Worm (Caenorhabditis elegans): ENCODE data around the gene clec-51.

clec-51 gene

DNA sequence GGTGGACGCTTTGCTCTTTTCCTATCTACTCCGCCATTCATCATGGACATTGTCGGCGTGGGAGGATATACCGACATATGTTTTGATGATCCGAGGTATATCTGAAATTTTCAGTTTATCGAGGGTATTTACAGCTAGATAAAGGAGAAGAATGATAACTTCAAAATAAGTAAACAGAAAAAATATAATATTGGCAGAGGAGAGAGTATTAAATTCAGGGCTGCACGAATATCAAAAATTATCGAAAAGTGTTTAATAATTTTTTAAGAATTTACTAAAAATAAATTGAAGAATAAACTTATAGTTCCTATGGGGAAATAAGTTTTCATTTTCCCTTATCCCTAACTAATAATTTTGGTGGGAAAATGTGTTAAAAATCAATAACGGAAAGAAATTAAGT is 35.3 kb upstream of the clec-51 start, which contains the start of gene wsp-1:
wsp-1 (minus strand) TSS at position 101 of the 400 bp plus-strand sequence.
- TF ChIP-seq nhr-25 (tag; optimal IDR thresholded peaks at IDR 0.05) (no peak), jun-1 (tag; optimal IDR thresholded peaks at IDR 0.05) (no peak), R02D3.7 (tag; optimal IDR thresholded peaks at IDR 0.05) (no peak), ztf-11 (tag; optimal IDR thresholded peaks at IDR 0.05) (no peak), lin-15B (tag; optimal IDR thresholded peaks at IDR 0.05) (no peak), nhr-12 (tag; optimal IDR thresholded peaks at IDR 0.05) (no peak), nhr-77 (tag; optimal IDR thresholded peaks at IDR 0.05) (no peak), ama-1 (optimal IDR thresholded peaks at IDR 0.05) (no peak), unc-39 (tag; optimal IDR thresholded peaks at IDR 0.05) (no peak), ztf-4 (tag; optimal IDR thresholded peaks at IDR 0.05) (no peak), skn-1 (tag; optimal IDR thresholded peaks at IDR 0.05) (no peak), ceh-16 (tag; optimal IDR thresholded peaks at IDR 0.05) (no peak)

DNA sequence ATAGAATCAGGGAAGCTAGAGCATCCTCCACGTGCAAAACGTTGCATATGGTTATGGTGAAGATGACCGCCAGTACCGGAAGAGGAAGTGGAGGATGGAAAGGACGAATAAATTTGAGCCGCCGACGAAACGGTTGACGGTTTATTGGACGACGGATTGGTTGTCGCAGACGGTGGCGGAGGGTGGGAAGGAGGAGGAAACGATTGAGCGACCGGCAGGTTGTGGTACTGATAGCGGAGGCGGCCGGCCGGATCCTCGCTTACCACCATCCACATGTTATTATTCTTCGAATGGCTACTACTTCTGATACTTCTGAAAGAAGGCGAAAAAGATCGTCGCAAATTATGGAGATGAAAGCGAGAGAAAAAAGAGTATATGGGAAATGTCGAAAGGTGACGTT is 29.3 kb upstream of the clec-51 start:
- no peak for TF ChIP-seq hmg-11 (tag; optimal IDR thresholded peaks at IDR 0.05)
- no peak for TF ChIP-seq egl-27 (tag; optimal IDR thresholded peaks at IDR 0.05)
- no peak for TF ChIP-seq nfya-1 (tag; optimal IDR thresholded peaks at IDR 0.05; ENCODE audit: insufficient read depth)
- no peak for TF ChIP-seq nhr-23 (tag; optimal IDR thresholded peaks at IDR 0.05)
- no peak for TF ChIP-seq skn-1 (tag; optimal IDR thresholded peaks at IDR 0.05)
- TF ChIP-seq nhr-67 (tag; optimal IDR thresholded peaks at IDR 0.05): no peak
- TF ChIP-seq lsy-12 (tag; optimal IDR thresholded peaks at IDR 0.05): no peak
- TF ChIP-seq unc-39 (tag; optimal IDR thresholded peaks at IDR 0.05): no peak
- no peak for TF ChIP-seq eor-1 (tag; optimal IDR thresholded peaks at IDR 0.05)
- no peak for TF ChIP-seq nhr-237 (tag; optimal IDR thresholded peaks at IDR 0.05)
- no peak for TF ChIP-seq nhr-76 (tag; optimal IDR thresholded peaks at IDR 0.05)
- TF ChIP-seq ceh-28 (tag; optimal IDR thresholded peaks at IDR 0.05): no peak
- no peak for TF ChIP-seq elt-3 (tag; optimal IDR thresholded peaks at IDR 0.05)
- TF ChIP-seq nhr-43 (tag; optimal IDR thresholded peaks at IDR 0.05; ENCODE audit: poor library complexity, severe bottlenecking): no peak

DNA sequence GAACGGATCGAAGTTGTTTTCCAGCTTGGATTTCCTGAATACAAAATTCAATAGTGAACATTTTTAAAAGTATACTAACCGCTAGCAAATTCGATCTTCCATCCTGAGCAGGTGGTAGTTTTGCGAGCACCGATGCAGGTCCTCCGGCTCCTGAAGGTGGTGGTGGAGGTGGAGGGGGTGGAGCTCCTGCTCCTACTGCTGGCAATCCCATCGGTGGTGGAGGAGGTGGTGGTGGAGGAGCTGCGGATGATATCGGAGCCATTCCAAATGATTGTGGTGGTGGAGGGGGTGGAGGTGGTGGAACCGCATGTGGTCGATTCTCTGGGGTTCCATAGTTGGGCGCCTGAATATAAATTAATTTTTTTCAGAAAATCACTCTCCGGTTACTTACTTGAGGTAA is 26.1 kb upstream of the clec-51 start:
- no peak for TF ChIP-seq snpc-4 (tag; optimal IDR thresholded peaks at IDR 0.05)
- TF ChIP-seq ZK546.5 (tag; optimal IDR thresholded peaks at IDR 0.05): no peak
- no peak for TF ChIP-seq ztf-4 (tag; optimal IDR thresholded peaks at IDR 0.05)
- no peak for TF ChIP-seq nhr-11 (tag; optimal IDR thresholded peaks at IDR 0.05)
- no peak for TF ChIP-seq ceh-16 (tag; optimal IDR thresholded peaks at IDR 0.05)
- TF ChIP-seq nhr-77 (tag; optimal IDR thresholded peaks at IDR 0.05): no peak
- TF ChIP-seq lin-39 (tag; optimal IDR thresholded peaks at IDR 0.05): no peak
- no peak for TF ChIP-seq lsy-12 (tag; optimal IDR thresholded peaks at IDR 0.05)
- no peak for TF ChIP-seq ama-1 (optimal IDR thresholded peaks at IDR 0.05)
- no peak for TF ChIP-seq pqm-1 (tag; optimal IDR thresholded peaks at IDR 0.05)
- no peak for TF ChIP-seq mdl-1 (tag; optimal IDR thresholded peaks at IDR 0.05)
- TF ChIP-seq fkh-2 (tag; optimal IDR thresholded peaks at IDR 0.05): no peak
- TF ChIP-seq nhr-12 (tag; optimal IDR thresholded peaks at IDR 0.05): no peak
- no peak for TF ChIP-seq R02D3.7 (tag; optimal IDR thresholded peaks at IDR 0.05)
- TF ChIP-seq aly-2 (tag; optimal IDR thresholded peaks at IDR 0.05): no peak
- no peak for TF ChIP-seq elt-1 (tag; optimal IDR thresholded peaks at IDR 0.05)
- no peak for TF ChIP-seq nhr-23 (tag; optimal IDR thresholded peaks at IDR 0.05)
- no peak for TF ChIP-seq ceh-28 (tag; optimal IDR thresholded peaks at IDR 0.05)
- TF ChIP-seq nfya-1 (tag; optimal IDR thresholded peaks at IDR 0.05; ENCODE audit: insufficient read depth): no peak

DNA sequence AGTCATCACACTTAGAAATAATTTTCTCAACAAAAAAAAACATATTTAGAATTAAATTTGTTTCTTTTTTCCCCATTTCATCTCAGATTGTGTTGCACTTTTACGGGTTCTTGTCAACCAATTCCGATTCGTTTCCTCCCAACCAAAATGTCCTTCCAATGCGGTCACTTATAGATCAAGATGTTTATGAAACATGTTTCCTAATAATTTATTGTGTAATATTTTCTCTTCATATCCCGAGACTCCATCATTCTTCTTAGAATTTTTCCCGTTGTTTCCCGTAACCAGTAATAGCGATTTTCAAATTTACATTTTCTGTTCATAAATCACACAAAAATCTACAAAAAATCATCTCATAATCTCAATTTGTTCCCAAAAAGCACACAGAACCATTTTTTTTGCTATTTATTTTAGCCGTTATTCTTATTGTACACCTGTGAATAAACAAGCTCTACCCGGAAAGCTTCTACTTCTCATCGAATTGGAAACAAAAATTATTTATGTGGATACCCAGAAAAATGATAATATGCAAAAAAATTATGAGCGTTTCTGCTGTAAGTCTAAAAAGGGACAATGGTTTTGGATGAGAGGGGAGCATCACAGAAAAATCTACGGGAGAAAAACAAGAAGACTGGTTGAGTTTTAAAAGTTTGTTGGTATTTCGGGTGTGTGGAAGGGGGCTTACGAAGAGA is 25.0 kb upstream of the clec-51 start:
- no peak for TF ChIP-seq nhr-76 (tag; optimal IDR thresholded peaks at IDR 0.05)
- TF ChIP-seq nhr-43 (tag; optimal IDR thresholded peaks at IDR 0.05; ENCODE audit: poor library complexity, severe bottlenecking): no peak
- TF ChIP-seq nhr-28 (tag; optimal IDR thresholded peaks at IDR 0.05): no peak
- no peak for TF ChIP-seq nfya-1 (tag; optimal IDR thresholded peaks at IDR 0.05; ENCODE audit: insufficient read depth)
- TF ChIP-seq nhr-23 (tag; optimal IDR thresholded peaks at IDR 0.05): no peak
- no peak for TF ChIP-seq hmg-11 (tag; optimal IDR thresholded peaks at IDR 0.05)
- no peak for TF ChIP-seq skn-1 (tag; optimal IDR thresholded peaks at IDR 0.05)
- no peak for TF ChIP-seq pqm-1 (tag; optimal IDR thresholded peaks at IDR 0.05)
- no peak for TF ChIP-seq ceh-16 (tag; optimal IDR thresholded peaks at IDR 0.05)
- TF ChIP-seq mdl-1 (tag; optimal IDR thresholded peaks at IDR 0.05): no peak
- TF ChIP-seq egl-27 (tag; optimal IDR thresholded peaks at IDR 0.05): no peak
- TF ChIP-seq egl-5 (tag; optimal IDR thresholded peaks at IDR 0.05): no peak
- TF ChIP-seq pha-4 (tag; optimal IDR thresholded peaks at IDR 0.05): no peak
